Fruit fly (Drosophila melanogaster) whole organism, embryonic: ENCODE data around the gene CG9166.
A peak's percentile ranks its signal among the peaks of the same experiment; 100 is the strongest.

Experiments
- Antp ChIP-seq: fragments of 200-800 bp; sonication (Bioruptor generic); optimal IDR thresholded peaks from 3 replicates; lab custom pipeline; 2016; ENCODE audit warnings: missing biosample characterization, missing genetic modification characterization
- Bteb2 ChIP-seq: fragments of 200-800 bp; sonication (Bioruptor generic); optimal IDR thresholded peaks from 2 replicates; lab custom pipeline; 2016; ENCODE audit warnings: missing biosample characterization, missing genetic modification characterization
- CG10147 ChIP-seq: fragments of 200-800 bp; sonication (Bioruptor generic); optimal IDR thresholded peaks from 2 replicates; lab custom pipeline; 2019; ENCODE audit warnings: missing biosample characterization, mild to moderate bottlenecking, missing genetic modification characterization, moderate library complexity
- CG10267 ChIP-seq: fragments of 200-800 bp; sonication (Bioruptor generic); optimal IDR thresholded peaks from 2 replicates; lab custom pipeline; 2018; ENCODE audit warnings: missing biosample characterization, mild to moderate bottlenecking, missing genetic modification characterization, moderate library complexity
- CG12071 ChIP-seq: fragments of 200-800 bp; sonication (Bioruptor generic); optimal IDR thresholded peaks from 3 replicates; lab custom pipeline; 2018; ENCODE audit warnings: missing biosample characterization, mild to moderate bottlenecking, missing genetic modification characterization
- CG13123 ChIP-seq: fragments of 200-800 bp; sonication (Bioruptor generic); optimal IDR thresholded peaks from 2 replicates; lab custom pipeline; 2016; ENCODE audit warnings: missing biosample characterization, missing genetic modification characterization
- CG14014 ChIP-seq: fragments of 200-800 bp; sonication (Bioruptor generic); IDR thresholded peaks from 2 replicates; pipeline ENCODE4 v1.3.6; 2022; ENCODE audit warnings: missing biosample characterization, missing genetic modification characterization
- CG14965 ChIP-seq: fragments of 200-800 bp; sonication (Bioruptor generic); optimal IDR thresholded peaks from 2 replicates; lab custom pipeline; 2016; ENCODE audit warnings: missing biosample characterization, missing genetic modification characterization, borderline replicate concordance
- CG17612 ChIP-seq: fragments of 200-800 bp; sonication (Bioruptor generic); IDR thresholded peaks from 2 replicates; pipeline ENCODE4 v1.3.6; 2022; ENCODE audit warnings: missing biosample characterization, missing genetic modification characterization
- CG18476 ChIP-seq: fragments of 200-800 bp; sonication (Bioruptor generic); optimal IDR thresholded peaks from 2 replicates; lab custom pipeline; 2016; ENCODE audit warnings: missing biosample characterization, mild to moderate bottlenecking, missing genetic modification characterization
- CG31224 ChIP-seq: fragments of 200-800 bp; sonication (Bioruptor generic); IDR thresholded peaks from 2 replicates; pipeline ENCODE4 v1.3.6; 2022; ENCODE audit warnings: missing biosample characterization, missing genetic modification characterization
- CG32772 ChIP-seq: fragments of 200-800 bp; sonication (Bioruptor generic); IDR thresholded peaks from 2 replicates; pipeline ENCODE4 v1.3.6; 2022; ENCODE audit warnings: missing biosample characterization, missing genetic modification characterization
- CG3847 ChIP-seq: fragments of 200-800 bp; sonication (Bioruptor generic); IDR thresholded peaks from 2 replicates; pipeline ENCODE4 v1.3.6; 2022; ENCODE audit warnings: missing biosample characterization, missing genetic modification characterization
- CG6791 ChIP-seq: fragments of 200-800 bp; sonication (Bioruptor generic); IDR thresholded peaks from 3 replicates; pipeline ENCODE4 v1.3.6; 2022; ENCODE audit warnings: missing biosample characterization, missing genetic modification characterization; ENCODE audit not compliant: partially characterized antibody
- CG7357 ChIP-seq: fragments of 200-800 bp; sonication (Bioruptor generic); IDR thresholded peaks from 3 replicates; pipeline ENCODE4 v1.3.6; 2022; ENCODE audit warnings: missing biosample characterization, missing genetic modification characterization
- CG7372 ChIP-seq: fragments of 200-800 bp; sonication (Bioruptor generic); IDR thresholded peaks from 2 replicates; pipeline ENCODE4 v1.3.6; 2022; ENCODE audit warnings: missing biosample characterization, missing genetic modification characterization
- CG8359 ChIP-seq: fragments of 200-800 bp; sonication (Bioruptor generic); optimal IDR thresholded peaks from 2 replicates; lab custom pipeline; 2017; ENCODE audit warnings: missing biosample characterization, mild to moderate bottlenecking, missing genetic modification characterization, borderline replicate concordance
- Dfd ChIP-seq, 2 experiments: fragments of >200 bp; optimal IDR thresholded peaks; 2 replicates each; lab custom pipeline; 2017; ENCODE audit warnings: missing biosample characterization in 2 of 2, missing genetic modification characterization in 2 of 2
- HLH3B ChIP-seq: fragments of 200-800 bp; sonication (Bioruptor generic); IDR thresholded peaks from 2 replicates; pipeline ENCODE4 v1.3.6; 2022; ENCODE audit warnings: missing biosample characterization, missing genetic modification characterization
- Hr3 ChIP-seq: fragments of 200-800 bp; sonication (Bioruptor generic); optimal IDR thresholded peaks from 3 replicates; lab custom pipeline; 2016; ENCODE audit warnings: missing biosample characterization, missing genetic modification characterization
- Hr78 ChIP-seq, 2 experiments: fragments of 200-800 bp in 1 of 2; fragments of >200 bp in 1 of 2; sonication (Bioruptor generic) in 1 of 2; optimal IDR thresholded peaks; 2 replicates each; lab custom pipeline; 2017 to 2019; ENCODE audit warnings: missing biosample characterization in 2 of 2, missing genetic modification characterization in 2 of 2, mild to moderate bottlenecking in 1 of 2, moderate library complexity in 1 of 2
- Lhr ChIP-seq: fragments of 200-800 bp; sonication (Bioruptor generic); optimal IDR thresholded peaks from 3 replicates; lab custom pipeline; 2017; ENCODE audit warnings: mild to moderate bottlenecking, missing biosample characterization, missing genetic modification reagents, missing genetic modification characterization
- MBD-R2 ChIP-seq: fragments of 200-800 bp; sonication (Bioruptor generic); IDR thresholded peaks from 2 replicates; pipeline ENCODE4 v1.3.6; 2022; ENCODE audit warnings: missing biosample characterization, missing genetic modification characterization
- NK7.1 ChIP-seq: fragments of 200-800 bp; sonication (Bioruptor generic); optimal IDR thresholded peaks from 3 replicates; lab custom pipeline; 2016; ENCODE audit warnings: missing biosample characterization, missing genetic modification characterization
- Nf-YB ChIP-seq: fragments of 200-800 bp; sonication (Bioruptor generic); optimal IDR thresholded peaks from 3 replicates; lab custom pipeline; 2019; ENCODE audit warnings: missing biosample characterization, mild to moderate bottlenecking, missing genetic modification characterization, moderate library complexity
- Opbp ChIP-seq: fragments of 200-800 bp; sonication (Bioruptor generic); IDR thresholded peaks from 3 replicates; pipeline ENCODE4 v1.3.6; 2022; ENCODE audit warnings: missing biosample characterization, missing genetic modification characterization; ENCODE audit not compliant: partially characterized antibody
- Optix ChIP-seq: fragments of 200-800 bp; sonication (Bioruptor generic); IDR thresholded peaks from 3 replicates; pipeline ENCODE4 v1.3.6; 2022; ENCODE audit warnings: missing biosample characterization, missing genetic modification characterization
- Sox102F ChIP-seq: fragments of 200-800 bp; sonication (Bioruptor generic); optimal IDR thresholded peaks from 2 replicates; lab custom pipeline; 2018; ENCODE audit warnings: missing biosample characterization, mild to moderate bottlenecking, missing genetic modification characterization, moderate library complexity
- Sry-β ChIP-seq: fragments of 200-800 bp; sonication (Bioruptor generic); optimal IDR thresholded peaks from 2 replicates; lab custom pipeline; 2018; ENCODE audit warnings: missing biosample characterization, mild to moderate bottlenecking, missing genetic modification characterization, moderate library complexity
- Usf ChIP-seq: fragments of 200-800 bp; sonication (Bioruptor generic); optimal IDR thresholded peaks from 2 replicates; lab custom pipeline; 2017; ENCODE audit warnings: missing genotype, missing biosample characterization, missing genetic modification characterization
- cas ChIP-seq: fragments of 200-800 bp; sonication (Bioruptor generic); IDR thresholded peaks from 2 replicates; pipeline ENCODE4 v1.3.6; 2022; ENCODE audit warnings: missing biosample characterization, missing genetic modification characterization
- cg ChIP-seq: fragments of 200-800 bp; sonication (Bioruptor generic); optimal IDR thresholded peaks from 3 replicates; lab custom pipeline; 2019; ENCODE audit warnings: missing biosample characterization, mild to moderate bottlenecking, missing genetic modification characterization, moderate library complexity
- chinmo ChIP-seq: fragments of 200-800 bp; sonication (Bioruptor generic); IDR thresholded peaks from 4 replicates; pipeline ENCODE4 v1.3.6; 2022; ENCODE audit warnings: missing biosample characterization, missing genetic modification characterization; ENCODE audit not compliant: partially characterized antibody
- dmrt99B ChIP-seq: fragments of 200-800 bp; sonication (Bioruptor generic); optimal IDR thresholded peaks from 2 replicates; lab custom pipeline; 2018; ENCODE audit warnings: missing biosample characterization, mild to moderate bottlenecking, missing genetic modification characterization, moderate library complexity
- esg ChIP-seq: fragments of 200-800 bp; sonication (Bioruptor generic); conservative IDR thresholded peaks from 2 replicates; pipeline ENCODE4 v1.3.6; 2022; ENCODE audit warnings: missing biosample characterization, missing genetic modification characterization
- eyg ChIP-seq: fragments of 200-800 bp; sonication (Bioruptor generic); optimal IDR thresholded peaks from 3 replicates; lab custom pipeline; 2016; ENCODE audit warnings: missing biosample characterization, missing genetic modification characterization
- fd3F ChIP-seq: fragments of 200-800 bp; sonication (Bioruptor generic); optimal IDR thresholded peaks from 2 replicates; lab custom pipeline; 2018; ENCODE audit warnings: missing biosample characterization, mild to moderate bottlenecking, missing genetic modification characterization, moderate library complexity
- insv ChIP-seq, 2 experiments: fragments of 200-800 bp; sonication (Bioruptor generic); optimal IDR thresholded peaks; 3 replicates each; lab custom pipeline; 2016 to 2018; ENCODE audit warnings: missing biosample characterization in 2 of 2, missing genetic modification characterization in 2 of 2
- maf-S ChIP-seq: fragments of 200-800 bp; sonication (Bioruptor generic); optimal IDR thresholded peaks from 2 replicates; lab custom pipeline; 2016; ENCODE audit warnings: missing biosample characterization, missing genetic modification characterization
- mld ChIP-seq: fragments of 200-800 bp; sonication (Bioruptor generic); IDR thresholded peaks from 3 replicates; pipeline ENCODE4 v1.3.6; 2022; ENCODE audit warnings: missing biosample characterization, missing genetic modification characterization; ENCODE audit not compliant: partially characterized antibody
- nerfin-2 ChIP-seq: fragments of 200-800 bp; sonication (Bioruptor generic); IDR thresholded peaks from 2 replicates; pipeline ENCODE4 v1.3.6; 2022; ENCODE audit warnings: missing biosample characterization, missing genetic modification characterization; ENCODE audit not compliant: partially characterized antibody
- onecut ChIP-seq: fragments of 200-800 bp; sonication (Bioruptor generic); IDR thresholded peaks from 2 replicates; pipeline ENCODE4 v1.3.6; 2022; ENCODE audit warnings: missing biosample characterization, missing genetic modification characterization
- pita ChIP-seq: fragments of 200-800 bp; sonication (Bioruptor generic); optimal IDR thresholded peaks from 2 replicates; lab custom pipeline; 2017; ENCODE audit warnings: missing biosample characterization, mild to moderate bottlenecking, missing genetic modification characterization
- pnt ChIP-seq: fragments of 200-800 bp; sonication (Bioruptor generic); optimal IDR thresholded peaks from 3 replicates; lab custom pipeline; 2016; ENCODE audit warnings: missing biosample characterization, missing genetic modification characterization
- pum ChIP-seq: fragments of 200-800 bp; sonication (Bioruptor generic); optimal IDR thresholded peaks from 2 replicates; lab custom pipeline; 2016; ENCODE audit warnings: missing biosample characterization, missing genetic modification characterization
- sc ChIP-seq, 3 experiments: fragments of >200 bp in 2 of 3; fragments of 200-800 bp in 1 of 3; sonication (Bioruptor generic) in 1 of 3; optimal IDR thresholded peaks; 2 replicates in 2 of 3; 3 replicates in 1 of 3; lab custom pipeline; 2017; ENCODE audit warnings: mild to moderate bottlenecking in 1 of 3, missing biosample characterization in 1 of 3, missing genetic modification characterization in 1 of 3, missing genetic modification reagents in 1 of 3
- scrt ChIP-seq: fragments of 200-800 bp; sonication (Bioruptor generic); optimal IDR thresholded peaks from 2 replicates; lab custom pipeline; 2018; ENCODE audit warnings: missing biosample characterization, mild to moderate bottlenecking, missing genetic modification characterization, moderate library complexity
- sisA ChIP-seq: fragments of 200-800 bp; sonication (Bioruptor generic); IDR thresholded peaks from 2 replicates; pipeline ENCODE4 v1.3.6; 2022; ENCODE audit warnings: missing biosample characterization, missing genetic modification characterization
- toy ChIP-seq: fragments of 200-800 bp; sonication (Bioruptor generic); IDR thresholded peaks from 2 replicates; pipeline ENCODE4 v1.3.6; 2022; ENCODE audit warnings: missing biosample characterization, missing genetic modification characterization
- usp ChIP-seq: fragments of >200 bp; optimal IDR thresholded peaks from 2 replicates; lab custom pipeline; 2017; ENCODE audit warnings: missing biosample characterization, missing genetic modification characterization

Gene CG9166

DNA sequence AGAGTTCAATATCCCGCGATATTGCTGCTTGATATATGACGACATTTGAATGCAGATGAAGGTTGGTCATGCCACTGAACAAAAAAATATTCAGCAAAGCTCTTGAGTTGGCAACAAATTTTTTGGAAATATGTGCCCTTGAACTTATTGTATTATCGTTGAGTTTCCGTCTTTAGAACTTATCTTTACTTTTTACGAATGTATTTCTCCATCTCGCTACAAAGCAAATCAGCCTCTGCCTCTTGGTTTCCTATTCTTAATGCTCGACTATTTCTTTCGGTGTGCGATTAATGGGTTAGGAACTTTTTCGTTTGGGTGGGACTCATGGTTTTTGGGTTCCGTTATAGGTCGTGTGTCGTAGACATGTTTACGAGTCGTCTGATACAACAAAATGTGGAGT is 27.8 kb upstream of the CG9166 start (continued):
- TF ChIP-seq Lhr (peak; percentile 49), Optix (peak; percentile 60; the same call in 1 of the 3 replicates), pita (GFP tag; lab: Kevin White, UChicago) (no peak), Opbp (GFP tag; lab: Robert Waterston, UW) (no peak), CG14014 (GFP tag; lab: Robert Waterston, UW) (peak; percentile 16; the same call in 1 of the 2 replicates), sc (optimal IDR thresholded peaks at IDR 0.05; lab: Kevin White, UChicago) (no peak), sc (GFP tag; optimal IDR thresholded peaks at IDR 0.05; lab: Kevin White, UChicago) (peak; percentile 82), nerfin-2 (no peak), Nf-YB (peak; percentile 59), MBD-R2 (GFP tag; lab: Robert Waterston, UW) (no peak), sisA (GFP tag; lab: Robert Waterston, UW) (peak; percentile 74), Dfd (GFP tag; optimal IDR thresholded peaks at IDR 0.05; lab: Kevin White, UChicago) (no peak), Bteb2 (GFP tag; lab: Kevin White, UChicago) (peak; percentile 24), toy (GFP tag; lab: Robert Waterston, UW) (no peak), CG12071 (GFP tag; lab: Kevin White, UChicago) (peak; percentile 13), CG7372 (GFP tag; lab: Robert Waterston, UW) (peak; percentile 46; the same call in 1 of the 2 replicates), cas (GFP tag; lab: Robert Waterston, UW) (no peak), Sox102F (GFP tag; lab: Kevin White, UChicago) (no peak), usp (GFP tag; lab: Kevin White, UChicago) (no peak), CG32772 (GFP tag; lab: Robert Waterston, UW) (peak; percentile 69), mld (GFP tag; lab: Robert Waterston, UW) (no peak), scrt (GFP tag; lab: Kevin White, UChicago) (peak; percentile 21), pum (GFP tag; lab: Kevin White, UChicago) (peak; percentile 71), fd3F (no peak), CG14965 (no peak), cg (GFP tag; lab: Kevin White, UChicago) (no peak), Usf (GFP tag; lab: Kevin White, UChicago) (peak; percentile 45), CG7357 (GFP tag; lab: Robert Waterston, UW) (peak; percentile 42; the same call in 1 of the 3 replicates), CG10147 (GFP tag; lab: Kevin White, UChicago) (peak; percentile 44), CG8359 (GFP tag; lab: Kevin White, UChicago) (peak; percentile 49), Antp (GFP tag; lab: Kevin White, UChicago) (peak; percentile 81), maf-S (no peak), CG3847 (GFP tag; lab: Robert Waterston, UW) (peak; percentile 52), Hr78 (GFP tag; optimal IDR thresholded peaks at IDR 0.05; lab: Kevin White, UChicago) (peak in 1 of 2 experiments; percentile 85), insv (GFP tag; optimal IDR thresholded peaks at IDR 0.05; lab: Kevin White, UChicago) (no peak), Hr3 (GFP tag; lab: Kevin White, UChicago) (peak; percentile 59), CG13123 (no peak), CG18476 (GFP tag; lab: Kevin White, UChicago) (no peak), esg (GFP tag; lab: Robert Waterston, UW) (peak; percentile 62), CG10267 (peak; percentile 63), dmrt99B (tag; lab: Kevin White, UChicago) (no peak), onecut (peak; percentile 62), CG31224 (no peak), Sry-β (peak; percentile 38), chinmo (GFP tag; lab: Robert Waterston, UW) (no peak), NK7.1 (GFP tag; lab: Kevin White, UChicago) (peak; percentile 4), CG6791 (no peak), CG17612 (GFP tag; lab: Robert Waterston, UW) (no peak), pnt (GFP tag; lab: Kevin White, UChicago) (peak; percentile 64), eyg (GFP tag; lab: Kevin White, UChicago) (peak; percentile 25), HLH3B (GFP tag; lab: Robert Waterston, UW) (peak; percentile 60)
